Worm (Caenorhabditis elegans) whole organism, midembryonic: ENCODE data around the gene str-260.
"Not testable (repeated sequence)": the region's sequence is repeated elsewhere in the genome, so short reads cannot be mapped to it uniquely, and the experiment has no call there.

Source experiments
- T22C8.4 ChIP-seq: fragments of 200-800 bp; sonication (Bioruptor generic); IDR thresholded peaks from 2 replicates; pipeline ENCODE4 v1.3.6; 2022; ENCODE audit warnings: missing genetic modification characterization, missing compliant biosample characterization
- cog-1 ChIP-seq: sonication (generic microtip); optimal IDR thresholded peaks from 2 replicates; lab custom pipeline; 2016; ENCODE audit warnings: missing genetic modification characterization, missing compliant biosample characterization
- flt-1 ChIP-seq: fragments of 200-800 bp; sonication (Bioruptor generic); IDR thresholded peaks from 2 replicates; pipeline ENCODE4 v1.3.6; 2022; ENCODE audit warnings: missing genetic modification characterization, missing compliant biosample characterization
- klf-2 ChIP-seq: fragments of 200-800 bp; sonication (Bioruptor generic); conservative IDR thresholded peaks from 2 replicates; pipeline ENCODE4 v1.3.6; 2022; ENCODE audit warnings: missing genetic modification reagents, missing genetic modification characterization, missing compliant biosample characterization
- med-1 ChIP-seq: sonication (generic microtip); optimal IDR thresholded peaks from 2 replicates; lab custom pipeline; 2017; ENCODE audit warnings: missing genetic modification characterization, mild to moderate bottlenecking, missing compliant biosample characterization, antibody characterized with exemption, missing genetic modification reagents; ENCODE audit not compliant: insufficient read depth
- ref-1 ChIP-seq: fragments of 200-800 bp; sonication (Bioruptor generic); conservative IDR thresholded peaks from 2 replicates; pipeline ENCODE4 v1.3.6; 2022; ENCODE audit warnings: missing genetic modification reagents, missing genetic modification characterization, missing compliant biosample characterization
- tab-1 ChIP-seq: fragments of 200-800 bp; sonication (Bioruptor generic); IDR thresholded peaks from 2 replicates; pipeline ENCODE4 v1.3.6; 2022; ENCODE audit warnings: missing genetic modification characterization, missing compliant biosample characterization
- ztf-23 ChIP-seq: fragments of 200-800 bp; sonication (Bioruptor generic); IDR thresholded peaks from 2 replicates; pipeline ENCODE4 v1.3.6; 2022; ENCODE audit warnings: missing genetic modification reagents, missing genetic modification characterization, missing compliant biosample characterization
- ztf-29 ChIP-seq: fragments of 200-800 bp; sonication (Bioruptor generic); IDR thresholded peaks from 2 replicates; pipeline ENCODE4 v1.3.6; 2022; ENCODE audit warnings: missing genetic modification reagents, missing genetic modification characterization, missing compliant biosample characterization

The str-260 gene

ce11 chrV:3555986-3556385, 29.0 kb downstream of the str-260 start, which contains the start of gene grl-30:
Gene grl-30 (plus strand): TSS chrV:3556286.
- no peak for TF ChIP-seq klf-2 (GFP tag; lab: Robert Waterston, UW)
- no peak for TF ChIP-seq tab-1
- no peak for TF ChIP-seq med-1 (GFP tag; lab: Kevin White, UChicago)
- no peak for TF ChIP-seq T22C8.4 (GFP tag; lab: Robert Waterston, UW)
- no peak for TF ChIP-seq flt-1 (GFP tag; lab: Robert Waterston, UW)
- no peak for TF ChIP-seq cog-1
- TF ChIP-seq ztf-29 (GFP tag; lab: Robert Waterston, UW): no peak
- no peak for TF ChIP-seq ztf-23 (GFP tag; lab: Robert Waterston, UW)
- no peak for TF ChIP-seq ref-1 (GFP tag; lab: Robert Waterston, UW)

DNA sequence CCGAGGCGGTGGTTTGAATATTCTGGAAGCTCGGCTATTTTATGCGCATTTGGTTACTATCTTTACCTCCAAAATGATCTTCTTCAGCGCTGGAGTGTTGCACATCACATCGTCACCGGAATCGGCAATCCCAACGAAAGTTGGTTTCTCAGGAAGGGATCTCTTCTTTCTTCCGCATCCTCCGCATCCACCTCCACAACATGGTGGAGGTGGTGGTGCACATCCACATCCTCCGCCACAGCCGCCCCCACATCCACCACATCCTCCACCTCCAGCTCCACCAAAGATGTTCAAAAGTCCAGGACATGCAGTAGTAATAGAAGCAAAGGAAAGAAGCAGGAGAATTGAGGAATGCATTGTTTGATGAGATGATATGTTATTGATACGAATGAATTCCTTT, 30.4 kb downstream of the str-260 start, which contains the start of gene grl-31:
Gene grl-31 (minus strand): TSS at position 357 of the 400 bp plus-strand sequence.
- TF ChIP-seq klf-2 (GFP tag; lab: Robert Waterston, UW) (no peak), cog-1 (no peak), ztf-29 (GFP tag; lab: Robert Waterston, UW) (no peak), ztf-23 (GFP tag; lab: Robert Waterston, UW) (no peak), ref-1 (GFP tag; lab: Robert Waterston, UW) (no peak), flt-1 (GFP tag; lab: Robert Waterston, UW) (no peak), med-1 (GFP tag; lab: Kevin White, UChicago) (no peak), T22C8.4 (GFP tag; lab: Robert Waterston, UW) (no peak), tab-1 (no peak)

- TF ChIP-seq tab-1; ztf-23 (GFP tag; lab: Robert Waterston, UW); klf-2 (GFP tag; lab: Robert Waterston, UW): not testable (repeated sequence)
These were observed 31.8 kb downstream of the str-260 start, which contains the start of gene T24A6.1 for ce11 chrV:3558744-3559143. Gene T24A6.1 (plus strand): TSS chrV:3559044.

ce11 chrV:3562824-3563223, 35.8 kb downstream of the str-260 start, which contains the start of gene T24A6.16:
Gene T24A6.16 (minus strand): TSS chrV:3562924.
- TF ChIP-seq T22C8.4, ztf-23, ref-1 (GFP tag; lab: Robert Waterston, UW): not testable (repeated sequence)

DNA sequence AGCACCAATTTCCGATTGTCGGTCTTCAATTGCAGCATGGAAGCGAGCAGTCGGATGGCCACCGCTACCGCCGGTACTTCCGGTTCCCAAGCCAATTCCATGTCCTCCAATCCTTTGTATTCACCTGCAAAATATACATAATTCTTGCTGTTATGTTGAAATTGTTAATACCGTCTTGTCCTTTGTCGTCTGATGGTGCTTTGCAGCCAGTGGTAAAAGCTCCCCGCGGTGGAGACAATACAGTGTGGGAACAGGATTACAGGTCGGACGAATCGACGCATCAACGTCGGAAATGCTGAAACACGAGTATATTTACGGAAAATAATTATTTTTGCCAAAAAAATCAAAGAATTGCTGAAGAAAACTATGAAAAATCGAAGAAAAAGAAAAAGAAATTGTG, 37.4 kb downstream of the str-260 start, which contains the start of gene T24A6.17:
Gene T24A6.17 (minus strand): TSS at position 101 of the 400 bp plus-strand sequence.
- TF ChIP-seq flt-1 (GFP tag; lab: Robert Waterston, UW); cog-1; klf-2 (GFP tag; lab: Robert Waterston, UW): not testable (repeated sequence)

DNA sequence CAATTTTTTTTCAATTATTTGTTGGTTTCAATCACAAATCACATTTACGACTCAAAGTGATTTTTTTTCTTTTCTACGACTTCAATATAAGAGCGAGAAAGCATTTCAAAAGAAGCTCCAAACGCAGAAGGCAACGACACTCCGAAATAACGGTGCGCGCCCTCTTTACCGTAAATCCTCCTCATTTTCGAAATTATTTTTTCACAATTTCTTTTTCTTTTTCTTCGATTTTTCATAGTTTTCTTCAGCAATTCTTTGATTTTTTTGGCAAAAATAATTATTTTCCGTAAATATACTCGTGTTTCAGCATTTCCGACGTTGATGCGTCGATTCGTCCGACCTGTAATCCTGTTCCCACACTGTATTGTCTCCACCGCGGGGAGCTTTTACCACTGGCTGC, 43.7 kb downstream of the str-260 start, which contains the start of gene F40C5.2:
Gene F40C5.2 (plus strand): TSS at position 301 of the 400 bp plus-strand sequence.
- TF ChIP-seq ztf-23 (GFP tag; lab: Robert Waterston, UW); T22C8.4 (GFP tag; lab: Robert Waterston, UW); cog-1: not testable (repeated sequence)

DNA sequence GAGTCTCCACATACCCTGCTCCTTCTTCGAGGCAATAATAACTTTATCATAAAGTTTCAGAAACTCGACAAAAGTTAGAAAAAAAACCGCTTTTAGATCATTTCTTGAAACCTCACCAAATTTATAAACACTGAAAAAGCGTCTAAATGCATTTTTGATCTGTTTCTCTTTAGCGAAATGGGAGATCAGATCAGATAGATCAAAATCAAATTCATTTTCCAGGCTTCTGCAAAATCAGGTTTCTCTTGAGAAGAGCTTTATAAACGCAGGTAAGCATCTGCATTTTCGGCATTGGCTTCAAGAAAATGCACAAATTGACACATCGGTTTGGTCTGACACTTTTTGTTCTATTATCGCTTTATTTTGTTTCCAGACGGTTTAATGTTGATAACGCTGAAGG, 45.4 kb downstream of the str-260 start, which contains the start of gene F40C5.1:
Gene F40C5.1 (plus strand): TSS at position 301 of the 400 bp plus-strand sequence.
- not testable (repeated sequence) for TF ChIP-seq ztf-23 (GFP tag; lab: Robert Waterston, UW); ref-1 (GFP tag; lab: Robert Waterston, UW); med-1 (GFP tag; lab: Kevin White, UChicago)

ce11 chrV:3575759-3576158, 48.8 kb downstream of the str-260 start, which contains the start of gene grl-27:
Gene grl-27 (minus strand): TSS chrV:3575859.
- no peak for TF ChIP-seq klf-2 (GFP tag; lab: Robert Waterston, UW)
- no peak for TF ChIP-seq tab-1
- TF ChIP-seq ref-1 (GFP tag; lab: Robert Waterston, UW): no peak
- TF ChIP-seq ztf-23 (GFP tag; lab: Robert Waterston, UW): no peak

DNA sequence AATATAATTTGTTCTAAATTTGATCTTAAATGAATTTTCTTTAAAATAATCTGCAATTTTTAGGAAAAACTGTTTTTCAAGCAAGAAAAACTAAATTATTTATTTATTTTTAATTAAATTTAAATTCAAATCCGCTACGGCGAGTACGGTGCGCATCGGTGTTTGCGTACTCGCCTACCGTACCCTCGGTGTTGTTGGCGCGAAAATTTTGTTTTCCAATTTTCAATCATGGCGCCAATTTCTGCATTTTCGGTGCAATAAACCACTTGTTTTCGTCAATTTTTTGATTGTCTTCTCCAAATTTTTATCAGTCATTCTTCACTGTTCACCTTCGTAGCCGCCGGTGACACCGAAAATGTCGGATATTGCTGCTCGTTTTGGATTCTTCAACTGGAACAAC, 51.8 kb downstream of the str-260 start, which contains the start of gene pygl-1:
Gene pygl-1 (plus strand): TSS at position 211 of the 400 bp plus-strand sequence.
- TF ChIP-seq med-1 (GFP tag; lab: Kevin White, UChicago) (no peak), tab-1 (no peak), klf-2 (GFP tag; lab: Robert Waterston, UW) (no peak), cog-1 (no peak), ref-1 (GFP tag; lab: Robert Waterston, UW) (no peak), flt-1 (GFP tag; lab: Robert Waterston, UW) (no peak), T22C8.4 (GFP tag; lab: Robert Waterston, UW) (no peak), ztf-23 (GFP tag; lab: Robert Waterston, UW) (no peak), ztf-29 (GFP tag; lab: Robert Waterston, UW) (no peak)

- TF ChIP-seq tab-1 (no peak), ztf-23 (GFP tag; lab: Robert Waterston, UW) (no peak), med-1 (GFP tag; lab: Kevin White, UChicago) (no peak), T22C8.4 (GFP tag; lab: Robert Waterston, UW) (no peak), ref-1 (GFP tag; lab: Robert Waterston, UW) (no peak), klf-2 (GFP tag; lab: Robert Waterston, UW) (no peak), ztf-29 (GFP tag; lab: Robert Waterston, UW) (no peak), flt-1 (GFP tag; lab: Robert Waterston, UW) (no peak), cog-1 (no peak)
These were observed 52.3 kb downstream of the str-260 start for ce11 chrV:3579248-3579647.
